Worm (Caenorhabditis elegans): ENCODE results near the gene mltn-12.

DNA sequence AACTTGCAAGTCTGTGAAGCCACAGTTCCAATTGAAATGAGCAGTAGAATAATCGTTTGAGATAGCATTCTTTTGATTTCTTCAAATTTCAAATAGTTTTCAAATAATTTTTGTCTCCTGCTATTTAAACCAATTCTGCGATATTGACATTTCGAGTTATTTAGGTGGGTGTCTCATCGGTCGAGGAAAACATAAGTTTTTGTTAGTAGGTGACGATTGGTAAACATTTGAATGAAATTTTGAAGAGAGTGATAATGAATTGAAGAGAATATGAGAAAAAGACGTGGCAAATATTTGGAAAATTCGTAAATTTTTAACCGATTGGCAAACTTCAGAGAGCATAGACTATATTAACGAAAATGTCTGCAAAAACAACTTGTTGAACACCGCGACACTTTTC, 47.5 kb downstream of the mltn-12 start, which contains the start of gene Y73F4A.3:
- no peak for TF ChIP-seq dao-5 (tag; optimal IDR thresholded peaks at IDR 0.05)
- no peak for TF ChIP-seq W03F9.2 (tag; optimal IDR thresholded peaks at IDR 0.05)
